Fruit fly (Drosophila melanogaster) whole organism, embryonic: ENCODE data around the gene BuGZ.

Source experiments
- Ada2b ChIP-seq: fragments of 200-800 bp; sonication (Bioruptor generic); IDR thresholded peaks from 2 replicates; pipeline ENCODE4 v1.3.6; 2022; ENCODE audit warnings: missing biosample characterization, missing genetic modification characterization
- BEAF-32 ChIP-seq: fragments of 200-800 bp; sonication (Bioruptor generic); optimal IDR thresholded peaks from 3 replicates; lab custom pipeline; 2017; ENCODE audit warnings: missing biosample characterization, missing genetic modification characterization, mild to moderate bottlenecking, moderate library complexity, missing genetic modification reagents
- CG10462 ChIP-seq: fragments of 200-800 bp; sonication (Bioruptor generic); optimal IDR thresholded peaks from 2 replicates; lab custom pipeline; 2016; ENCODE audit warnings: missing biosample characterization, missing genetic modification characterization
- CG10543 ChIP-seq: fragments of 200-800 bp; sonication (Bioruptor generic); optimal IDR thresholded peaks from 3 replicates; lab custom pipeline; 2017; ENCODE audit warnings: missing biosample characterization, mild to moderate bottlenecking, missing genetic modification characterization, moderate library complexity
- CG10565 ChIP-seq: fragments of 200-800 bp; sonication (Bioruptor generic); optimal IDR thresholded peaks from 3 replicates; lab custom pipeline; 2016; ENCODE audit warnings: missing biosample characterization, mild to moderate bottlenecking, missing genetic modification characterization
- CG12659 ChIP-seq: fragments of 200-800 bp; sonication (Bioruptor generic); optimal IDR thresholded peaks from 3 replicates; lab custom pipeline; 2017; ENCODE audit warnings: mild to moderate bottlenecking, missing biosample characterization, missing genetic modification reagents, missing genetic modification characterization
- CG14014 ChIP-seq: fragments of 200-800 bp; sonication (Bioruptor generic); IDR thresholded peaks from 2 replicates; pipeline ENCODE4 v1.3.6; 2022; ENCODE audit warnings: missing biosample characterization, missing genetic modification characterization
- CG14710 ChIP-seq: fragments of 200-800 bp; sonication (Bioruptor generic); optimal IDR thresholded peaks from 3 replicates; lab custom pipeline; 2019; ENCODE audit warnings: missing biosample characterization, mild to moderate bottlenecking, missing genetic modification characterization, moderate library complexity
- CG1603 ChIP-seq: fragments of 200-800 bp; sonication (Bioruptor generic); optimal IDR thresholded peaks from 2 replicates; lab custom pipeline; 2019; ENCODE audit warnings: missing biosample characterization, mild to moderate bottlenecking, missing genetic modification characterization, moderate library complexity
- CG17912 ChIP-seq: fragments of 200-800 bp; sonication (Bioruptor generic); optimal IDR thresholded peaks from 2 replicates; lab custom pipeline; 2018; ENCODE audit warnings: missing biosample characterization, mild to moderate bottlenecking, missing genetic modification characterization
- CG18619 ChIP-seq: fragments of 200-800 bp; sonication (Bioruptor generic); optimal IDR thresholded peaks from 3 replicates; lab custom pipeline; 2017; ENCODE audit warnings: missing biosample characterization, mild to moderate bottlenecking, missing genetic modification characterization
- CG31365 ChIP-seq: fragments of 200-800 bp; sonication (Bioruptor generic); optimal IDR thresholded peaks from 2 replicates; lab custom pipeline; 2018; ENCODE audit warnings: missing biosample characterization, mild to moderate bottlenecking, missing genetic modification characterization
- CG32532 ChIP-seq: fragments of 200-800 bp; sonication (Bioruptor generic); IDR thresholded peaks from 2 replicates; pipeline ENCODE4 v1.3.6; 2022; ENCODE audit warnings: missing biosample characterization, missing genetic modification characterization
- CG4282 ChIP-seq: fragments of 200-800 bp; sonication (Bioruptor generic); optimal IDR thresholded peaks from 2 replicates; lab custom pipeline; 2016; ENCODE audit warnings: missing biosample characterization, missing genetic modification characterization
- CG4707 ChIP-seq: fragments of 200-800 bp; sonication (Bioruptor generic); optimal IDR thresholded peaks from 2 replicates; lab custom pipeline; 2018; ENCODE audit warnings: missing biosample characterization, mild to moderate bottlenecking, missing genetic modification characterization, moderate library complexity
- CG6175 ChIP-seq: fragments of 200-800 bp; sonication (Bioruptor generic); IDR thresholded peaks from 3 replicates; pipeline ENCODE4 v1.3.6; 2022; ENCODE audit warnings: missing biosample characterization, missing genetic modification characterization
- CG7786 ChIP-seq: fragments of 200-800 bp; sonication (Bioruptor generic); optimal IDR thresholded peaks from 2 replicates; lab custom pipeline; 2016; ENCODE audit warnings: missing biosample characterization, missing genetic modification characterization
- CG7963 ChIP-seq: fragments of 200-800 bp; sonication (Bioruptor generic); IDR thresholded peaks from 3 replicates; pipeline ENCODE4 v1.3.6; 2022; ENCODE audit warnings: missing biosample characterization, missing genetic modification characterization; ENCODE audit not compliant: partially characterized antibody
- CTCF ChIP-seq: fragments of 200-800 bp; sonication (Bioruptor generic); optimal IDR thresholded peaks from 2 replicates; lab custom pipeline; 2017; ENCODE audit warnings: missing biosample characterization, mild to moderate bottlenecking, missing genetic modification characterization, moderate library complexity
- Deaf1 ChIP-seq: fragments of 200-800 bp; optimal IDR thresholded peaks from 3 replicates; lab custom pipeline; 2019; ENCODE audit warnings: missing biosample characterization, mild to moderate bottlenecking, missing genetic modification characterization, moderate library complexity
- Dll ChIP-seq: fragments of 200-800 bp; sonication (Bioruptor generic); IDR thresholded peaks from 4 replicates; pipeline ENCODE4 v1.3.6; 2022; ENCODE audit warnings: missing biosample characterization, missing genetic modification characterization; ENCODE audit not compliant: partially characterized antibody
- Ets97D ChIP-seq: fragments of 200-800 bp; sonication (Bioruptor generic); optimal IDR thresholded peaks from 3 replicates; lab custom pipeline; 2016; ENCODE audit warnings: missing biosample characterization, missing genetic modification characterization
- Gsc ChIP-seq: fragments of 200-800 bp; sonication (Bioruptor generic); IDR thresholded peaks from 2 replicates; pipeline ENCODE4 v1.3.6; 2022; ENCODE audit warnings: missing biosample characterization, missing genetic modification characterization
- H2.0 ChIP-seq: fragments of 200-800 bp; sonication (Bioruptor generic); IDR thresholded peaks from 2 replicates; pipeline ENCODE4 v1.3.6; 2022; ENCODE audit warnings: missing biosample characterization, missing genetic modification characterization
- HLH54F ChIP-seq: fragments of 200-800 bp; sonication (Bioruptor generic); optimal IDR thresholded peaks from 3 replicates; lab custom pipeline; 2016; ENCODE audit warnings: missing biosample characterization, missing genetic modification characterization
- Hey ChIP-seq: fragments of 200-800 bp; sonication (Bioruptor generic); optimal IDR thresholded peaks from 3 replicates; lab custom pipeline; 2018; ENCODE audit warnings: missing biosample characterization, mild to moderate bottlenecking, missing genetic modification characterization
- Hr78 ChIP-seq, 2 experiments: fragments of 200-800 bp in 1 of 2; fragments of >200 bp in 1 of 2; sonication (Bioruptor generic) in 1 of 2; optimal IDR thresholded peaks; 2 replicates each; lab custom pipeline; 2017 to 2019; ENCODE audit warnings: missing biosample characterization in 2 of 2, missing genetic modification characterization in 2 of 2, mild to moderate bottlenecking in 1 of 2, moderate library complexity in 1 of 2
- Lhr ChIP-seq: fragments of 200-800 bp; sonication (Bioruptor generic); optimal IDR thresholded peaks from 3 replicates; lab custom pipeline; 2017; ENCODE audit warnings: mild to moderate bottlenecking, missing biosample characterization, missing genetic modification reagents, missing genetic modification characterization
- MBD-R2 ChIP-seq: fragments of 200-800 bp; sonication (Bioruptor generic); IDR thresholded peaks from 2 replicates; pipeline ENCODE4 v1.3.6; 2022; ENCODE audit warnings: missing biosample characterization, missing genetic modification characterization
- Mrtf ChIP-seq: fragments of 200-800 bp; sonication (Bioruptor generic); IDR thresholded peaks from 3 replicates; pipeline ENCODE4 v1.3.6; 2022; ENCODE audit warnings: missing biosample characterization, missing genetic modification characterization
- NK7.1 ChIP-seq: fragments of 200-800 bp; sonication (Bioruptor generic); optimal IDR thresholded peaks from 3 replicates; lab custom pipeline; 2016; ENCODE audit warnings: missing biosample characterization, missing genetic modification characterization
- Neu2 ChIP-seq: fragments of 200-800 bp; sonication (Bioruptor generic); optimal IDR thresholded peaks from 3 replicates; lab custom pipeline; 2016; ENCODE audit warnings: missing biosample characterization, missing genetic modification characterization, borderline replicate concordance
- Nf-YA ChIP-seq: fragments of 200-800 bp; sonication (Bioruptor generic); IDR thresholded peaks from 2 replicates; pipeline ENCODE4 v1.3.6; 2022; ENCODE audit warnings: missing biosample characterization, missing genetic modification characterization
- Sin3A ChIP-seq: fragments of >200 bp; optimal IDR thresholded peaks from 2 replicates; lab custom pipeline; 2018
- Sry-δ ChIP-seq: fragments of 200-800 bp; sonication (Bioruptor generic); optimal IDR thresholded peaks from 2 replicates; lab custom pipeline; 2016; ENCODE audit warnings: missing biosample characterization, missing genetic modification characterization
- Xbp1 ChIP-seq: fragments of 200-800 bp; sonication (Bioruptor generic); optimal IDR thresholded peaks from 3 replicates; lab custom pipeline; 2016; ENCODE audit warnings: missing biosample characterization, mild to moderate bottlenecking, missing genetic modification characterization
- br ChIP-seq: fragments of >200 bp; optimal IDR thresholded peaks from 2 replicates; lab custom pipeline; 2017
- btn ChIP-seq: fragments of 200-800 bp; sonication (Bioruptor generic); optimal IDR thresholded peaks from 2 replicates; lab custom pipeline; 2016; ENCODE audit warnings: missing biosample characterization, missing genetic modification characterization
- emc ChIP-seq: fragments of 200-800 bp; sonication (Bioruptor generic); optimal IDR thresholded peaks from 2 replicates; lab custom pipeline; 2016; ENCODE audit warnings: missing biosample characterization, missing genetic modification characterization
- fd102C ChIP-seq: fragments of 200-800 bp; sonication (Bioruptor generic); optimal IDR thresholded peaks from 2 replicates; lab custom pipeline; 2018; ENCODE audit warnings: missing biosample characterization, mild to moderate bottlenecking, missing genetic modification characterization, moderate library complexity
- fu2 ChIP-seq: fragments of 200-800 bp; sonication (Bioruptor generic); optimal IDR thresholded peaks from 2 replicates; lab custom pipeline; 2016; ENCODE audit warnings: missing biosample characterization, missing genetic modification characterization
- gcm2 ChIP-seq: fragments of 200-800 bp; sonication (Bioruptor generic); optimal IDR thresholded peaks from 2 replicates; lab custom pipeline; 2016; ENCODE audit warnings: missing biosample characterization, missing genetic modification characterization
- ind ChIP-seq: fragments of 200-800 bp; sonication (Bioruptor generic); optimal IDR thresholded peaks from 3 replicates; lab custom pipeline; 2016; ENCODE audit warnings: missing biosample characterization, missing genetic modification characterization
- insv ChIP-seq, 2 experiments: fragments of 200-800 bp; sonication (Bioruptor generic); optimal IDR thresholded peaks; 3 replicates each; lab custom pipeline; 2016 to 2018; ENCODE audit warnings: missing biosample characterization in 2 of 2, missing genetic modification characterization in 2 of 2
- luna ChIP-seq: fragments of 200-800 bp; sonication (Bioruptor generic); optimal IDR thresholded peaks from 2 replicates; lab custom pipeline; 2016; ENCODE audit warnings: missing biosample characterization, missing genetic modification characterization
- mam ChIP-seq: fragments of 200-800 bp; sonication (Bioruptor generic); optimal IDR thresholded peaks from 3 replicates; lab custom pipeline; 2016; ENCODE audit warnings: missing biosample characterization, missing genetic modification characterization
- oc ChIP-seq: fragments of 200-800 bp; sonication (Bioruptor generic); optimal IDR thresholded peaks from 2 replicates; lab custom pipeline; 2018; ENCODE audit warnings: missing biosample characterization, mild to moderate bottlenecking, missing genetic modification characterization, moderate library complexity
- p53 ChIP-seq: fragments of 200-800 bp; sonication (Bioruptor generic); optimal IDR thresholded peaks from 2 replicates; lab custom pipeline; 2016; ENCODE audit warnings: missing biosample characterization, missing genetic modification characterization
- so ChIP-seq: fragments of 200-800 bp; sonication (Bioruptor generic); IDR thresholded peaks from 3 replicates; pipeline ENCODE4 v1.3.6; 2022; ENCODE audit warnings: missing biosample characterization, missing genetic modification characterization
- tna ChIP-seq: fragments of 200-800 bp; sonication (Bioruptor generic); IDR thresholded peaks from 2 replicates; pipeline ENCODE4 v1.3.6; 2022; ENCODE audit warnings: missing biosample characterization, missing genetic modification characterization; ENCODE audit not compliant: partially characterized antibody
- trem ChIP-seq: fragments of 200-800 bp; optimal IDR thresholded peaks from 3 replicates; lab custom pipeline; 2019; ENCODE audit warnings: missing biosample characterization, mild to moderate bottlenecking, missing genetic modification characterization, moderate library complexity
- ttk ChIP-seq: fragments of 200-800 bp; sonication (Bioruptor generic); IDR thresholded peaks from 2 replicates; pipeline ENCODE4 v2.1.2; 2022; ENCODE audit warnings: missing biosample characterization, missing genetic modification characterization

The BuGZ gene

DNA sequence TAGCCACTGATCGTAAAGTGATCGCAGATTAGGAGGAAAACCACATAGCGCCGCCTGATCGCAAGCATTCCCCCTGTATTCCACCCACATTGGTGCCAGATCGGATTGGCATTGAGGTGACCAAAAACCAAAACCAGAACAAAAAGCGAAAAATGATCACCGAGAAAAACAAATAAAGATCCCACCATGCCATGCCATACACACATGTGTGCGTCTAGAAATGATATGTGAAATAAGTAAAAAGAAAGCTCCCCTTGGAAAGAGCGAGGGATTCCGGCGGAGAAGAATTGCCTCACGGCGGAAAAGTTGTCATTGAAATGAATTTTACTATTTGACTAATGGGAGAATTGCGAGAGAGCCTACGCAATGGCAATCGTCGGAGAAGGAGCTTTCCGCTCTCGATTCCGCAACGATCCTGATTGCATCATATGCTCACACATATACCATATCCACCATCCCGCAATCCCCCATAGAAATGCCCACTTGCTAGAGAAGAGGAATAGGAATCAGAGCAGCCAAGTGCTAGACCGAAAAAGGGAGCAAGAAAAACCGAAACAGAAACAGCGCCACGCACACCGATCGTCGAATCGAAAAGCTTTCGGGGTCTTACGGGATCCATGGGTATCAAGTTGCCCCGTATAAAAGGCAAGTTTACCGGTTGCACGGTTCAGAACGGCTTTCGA is 23.0 kb downstream of the BuGZ start, which contains the start of gene Mhc:
Mhc (plus strand) TSS at position 497 of the 683 bp plus-strand sequence.
- TF ChIP-seq p53 (GFP tag; lab: Kevin White, UChicago), result no peak
- TF ChIP-seq luna (GFP tag; lab: Kevin White, UChicago), result no peak
- TF ChIP-seq CG31365, result no peak
- TF ChIP-seq CG4282 (GFP tag; lab: Kevin White, UChicago), result no peak
- no peak for TF ChIP-seq Dll
- no peak for TF ChIP-seq Lhr (GFP tag; lab: Kevin White, UChicago)
- TF ChIP-seq CG12659, result no peak
- TF ChIP-seq Ada2b (GFP tag; lab: Robert Waterston, UW), result no peak
- TF ChIP-seq CG10565 (GFP tag; lab: Kevin White, UChicago), result no peak
- no peak for TF ChIP-seq Ets97D (GFP tag; lab: Kevin White, UChicago)
- no peak for TF ChIP-seq CTCF (GFP tag; lab: Kevin White, UChicago)
- TF ChIP-seq Neu2 (GFP tag; lab: Kevin White, UChicago), result no peak
- no peak for TF ChIP-seq CG7786 (GFP tag; lab: Kevin White, UChicago)
- peak; percentile 60; the same call in 2 of the 3 replicates for TF ChIP-seq so (GFP tag; lab: Robert Waterston, UW)
- no peak for TF ChIP-seq oc (tag; lab: Kevin White, UChicago)
- TF ChIP-seq CG14710, result no peak
- no peak for TF ChIP-seq mam (GFP tag; lab: Kevin White, UChicago)
- TF ChIP-seq BEAF-32, result no peak
- TF ChIP-seq btn, result no peak
- TF ChIP-seq Sry-δ, result no peak
- TF ChIP-seq CG7963 (GFP tag; lab: Robert Waterston, UW), result no peak
- no peak for TF ChIP-seq ttk (GFP tag; lab: Robert Waterston, UW)
- TF ChIP-seq trem (tag; lab: Kevin White, UChicago), result peak; percentile 20
- TF ChIP-seq Xbp1, result no peak
- TF ChIP-seq Gsc (GFP tag; lab: Robert Waterston, UW), result no peak
- no peak for TF ChIP-seq CG1603 (tag; lab: Kevin White, UChicago)
- no peak for TF ChIP-seq CG32532 (GFP tag; lab: Robert Waterston, UW)
- 0 out of 3 replicates have a peak, but pooled peaks have one; percentile 13 for TF ChIP-seq Mrtf (GFP tag; lab: Robert Waterston, UW)
- TF ChIP-seq fd102C, result no peak
- no peak for TF ChIP-seq emc (GFP tag; lab: Kevin White, UChicago)
- TF ChIP-seq tna (GFP tag; lab: Robert Waterston, UW), result no peak
- TF ChIP-seq Sin3A, result no peak
- peak; percentile 17 for TF ChIP-seq CG10543 (GFP tag; lab: Kevin White, UChicago)
- no peak for TF ChIP-seq ind (GFP tag; lab: Kevin White, UChicago)
- no peak for TF ChIP-seq CG4707 (GFP tag; lab: Kevin White, UChicago)
- no peak for TF ChIP-seq CG18619
- no peak for TF ChIP-seq Nf-YA (GFP tag; lab: Robert Waterston, UW)
- TF ChIP-seq br (lab: Kevin White, UChicago), result no peak
- no peak for TF ChIP-seq CG17912 (GFP tag; lab: Kevin White, UChicago)
- peak; percentile 10 for TF ChIP-seq Deaf1
- TF ChIP-seq CG6175 (GFP tag; lab: Robert Waterston, UW), result no peak
- no peak for TF ChIP-seq fu2
- TF ChIP-seq NK7.1, result no peak
- TF ChIP-seq Hey (tag; lab: Kevin White, UChicago), result no peak
- no peak for TF ChIP-seq insv (GFP tag; optimal IDR thresholded peaks at IDR 0.05; lab: Kevin White, UChicago)
- TF ChIP-seq gcm2 (GFP tag; lab: Kevin White, UChicago), result no peak
- TF ChIP-seq CG10462 (GFP tag; lab: Kevin White, UChicago), result no peak
- TF ChIP-seq H2.0, result no peak
- TF ChIP-seq MBD-R2, result no peak
- TF ChIP-seq Hr78 (GFP tag; optimal IDR thresholded peaks at IDR 0.05; lab: Kevin White, UChicago), result no peak
- no peak for TF ChIP-seq CG14014 (GFP tag; lab: Robert Waterston, UW)
- no peak for TF ChIP-seq HLH54F (GFP tag; lab: Kevin White, UChicago)
